Worm (Caenorhabditis elegans) whole organism, late embryonic: ENCODE data around the gene srh-44.

Experiments used
- T23F11.4 ChIP-seq: fragments of 200-800 bp; sonication (Bioruptor generic); optimal IDR thresholded peaks from 2 replicates; lab custom pipeline; 2018; ENCODE audit warnings: mild to moderate bottlenecking, missing genetic modification characterization, missing compliant biosample characterization
- che-1 ChIP-seq: sonication (generic microtip); optimal IDR thresholded peaks from 2 replicates; lab custom pipeline; 2016; ENCODE audit warnings: mild to moderate bottlenecking, missing genetic modification characterization, missing compliant biosample characterization
- elt-2 ChIP-seq: sonication (generic microtip); optimal IDR thresholded peaks from 2 replicates; lab custom pipeline; 2016; ENCODE audit warnings: missing genetic modification reagents, missing genetic modification characterization, missing compliant biosample characterization
- fkh-10 ChIP-seq: fragments of 150-350 bp; optimal IDR thresholded peaks from 2 replicates; lab custom pipeline; 2014; ENCODE audit warnings: missing biosample characterization, missing genetic modification reagents, missing genetic modification characterization
- fkh-6 ChIP-seq: sonication (generic microtip); optimal IDR thresholded peaks from 2 replicates; lab custom pipeline; 2016; ENCODE audit warnings: missing genetic modification characterization, missing compliant biosample characterization
- hlh-13 ChIP-seq: fragments of 200-800 bp; sonication (Bioruptor generic); optimal IDR thresholded peaks from 2 replicates; lab custom pipeline; 2018; ENCODE audit warnings: mild to moderate bottlenecking, missing genetic modification characterization, missing compliant biosample characterization
- hlh-30 ChIP-seq: sonication (generic microtip); optimal IDR thresholded peaks from 2 replicates; lab custom pipeline; 2017; ENCODE audit warnings: antibody characterized with exemption, missing genetic modification characterization, missing compliant biosample characterization; ENCODE audit not compliant: insufficient read depth
- lin-11 ChIP-seq: fragments of 200-800 bp; sonication (Bioruptor generic); optimal IDR thresholded peaks from 2 replicates; lab custom pipeline; 2018; ENCODE audit warnings: mild to moderate bottlenecking, missing genetic modification characterization, missing compliant biosample characterization
- nhr-11 ChIP-seq: fragments of 150-350 bp; optimal IDR thresholded peaks from 2 replicates; lab custom pipeline; 2014; ENCODE audit warnings: missing biosample characterization, missing genetic modification characterization
- pros-1 ChIP-seq: fragments of 150-350 bp; optimal IDR thresholded peaks from 2 replicates; lab custom pipeline; 2014; ENCODE audit warnings: missing biosample characterization, missing genetic modification reagents, missing genetic modification characterization
- unc-86 ChIP-seq: sonication (generic microtip); optimal IDR thresholded peaks from 2 replicates; lab custom pipeline; 2016; ENCODE audit warnings: missing genetic modification characterization, missing compliant biosample characterization

DNA sequence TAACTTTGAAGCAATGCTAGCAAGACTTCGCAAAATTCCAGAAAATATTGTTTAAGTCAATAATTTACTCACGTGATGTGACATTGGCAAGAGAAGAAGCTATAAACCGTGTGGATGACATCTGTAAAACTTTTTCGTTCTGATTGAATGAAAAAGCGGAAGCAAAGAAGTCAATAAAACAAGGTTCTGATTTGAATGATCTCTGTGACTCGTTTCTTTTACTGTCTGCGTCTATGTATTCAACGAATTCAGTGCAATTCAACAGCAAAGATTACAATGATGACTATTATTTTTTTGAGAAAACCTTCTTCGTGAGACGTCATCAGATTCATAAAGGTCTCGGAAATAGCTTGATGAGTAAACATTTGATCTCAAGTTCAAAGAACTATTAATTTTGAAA is 22.0 kb upstream of the srh-44 start, which contains the start of gene hacl-1:
- TF ChIP-seq hlh-30 (no peak), T23F11.4 (GFP tag; lab: Kevin White, UChicago) (no peak), che-1 (tag; lab: Kevin White, UChicago) (no peak), pros-1 (no peak), hlh-13 (GFP tag; lab: Kevin White, UChicago) (no peak), fkh-6 (tag; lab: Kevin White, UChicago) (no peak), nhr-11 (tag; lab: Kevin White, UChicago) (no peak), lin-11 (no peak), elt-2 (tag; lab: Kevin White, UChicago) (peak; percentile 27), fkh-10 (GFP tag; lab: Kevin White, UChicago) (no peak), unc-86 (tag; lab: Kevin White, UChicago) (no peak)
